Worm (Caenorhabditis elegans) whole organism, L2 larva: Measurements from ENCODE around the gene islo-1.

Source experiments
- C34F6.9 ChIP-seq: fragments of 150-350 bp; optimal IDR thresholded peaks from 2 replicates; lab custom pipeline; 2014; ENCODE audit warnings: missing biosample characterization, missing genetic modification characterization
- F13H6.1 ChIP-seq: sonication (generic microtip); optimal IDR thresholded peaks from 2 replicates; lab custom pipeline; 2016; ENCODE audit warnings: missing genetic modification characterization, missing compliant biosample characterization
- Y55F3AM.14 ChIP-seq: fragments of 200-800 bp; sonication (Bioruptor generic); optimal IDR thresholded peaks from 2 replicates; lab custom pipeline; 2018; ENCODE audit warnings: mild to moderate bottlenecking, missing genetic modification characterization, missing compliant biosample characterization
- ZK546.5 ChIP-seq: sonication (generic microtip); optimal IDR thresholded peaks from 2 replicates; lab custom pipeline; 2017; ENCODE audit warnings: missing biosample characterization, missing genetic modification characterization
- aly-2 ChIP-seq: fragments of 150-350 bp; optimal IDR thresholded peaks from 2 replicates; lab custom pipeline; 2014; ENCODE audit warnings: missing biosample characterization, missing genetic modification characterization
- ama-1 ChIP-seq: fragments of 150-350 bp; optimal IDR thresholded peaks from 2 replicates; lab custom pipeline; 2018; ENCODE audit warnings: inconsistent platforms
- blmp-1 ChIP-seq: sonication (generic microtip); optimal IDR thresholded peaks from 2 replicates; lab custom pipeline; 2017; ENCODE audit warnings: missing genetic modification characterization, mild to moderate bottlenecking, missing compliant biosample characterization, antibody characterized with exemption, moderate library complexity; ENCODE audit not compliant: insufficient read depth
- crh-2 ChIP-seq: sonication (generic microtip); optimal IDR thresholded peaks from 2 replicates; lab custom pipeline; 2017; ENCODE audit warnings: missing biosample characterization, missing genetic modification characterization
- dmd-4 ChIP-seq: sonication (generic microtip); optimal IDR thresholded peaks from 2 replicates; lab custom pipeline; 2017; ENCODE audit warnings: missing biosample characterization, missing genetic modification characterization
- egl-27 ChIP-seq: sonication (generic microtip); optimal IDR thresholded peaks from 3 replicates; lab custom pipeline; 2017; ENCODE audit warnings: missing biosample characterization, missing genetic modification reagents, missing genetic modification characterization
- elt-3 ChIP-seq: sonication (generic microtip); optimal IDR thresholded peaks from 2 replicates; lab custom pipeline; 2017; ENCODE audit warnings: missing biosample characterization, missing genetic modification characterization
- fos-1 ChIP-seq: fragments of 150-350 bp; optimal IDR thresholded peaks from 2 replicates; lab custom pipeline; 2014; ENCODE audit warnings: missing biosample characterization, missing genetic modification characterization
- lin-11 ChIP-seq: fragments of 150-350 bp; sonication (generic microtip); optimal IDR thresholded peaks from 2 replicates; lab custom pipeline; 2014; ENCODE audit warnings: missing biosample characterization, missing genetic modification characterization, inconsistent platforms, mixed read lengths
- lin-39 ChIP-seq: fragments of 150-350 bp; optimal IDR thresholded peaks from 2 replicates; lab custom pipeline; 2014; ENCODE audit warnings: missing biosample characterization, missing genetic modification reagents, missing genetic modification characterization
- lsy-2 ChIP-seq, 2 experiments: fragments of 150-350 bp in 1 of 2; sonication (generic microtip) in 1 of 2; optimal IDR thresholded peaks; 2 replicates each; lab custom pipeline; 2014 to 2017; ENCODE audit warnings: missing biosample characterization in 2 of 2, missing genetic modification characterization in 2 of 2
- mbf-1 ChIP-seq: sonication (generic microtip); optimal IDR thresholded peaks from 2 replicates; lab custom pipeline; 2017; ENCODE audit warnings: missing biosample characterization, missing genetic modification characterization
- mdl-1 ChIP-seq, 2 experiments: fragments of 150-350 bp in 1 of 2; sonication (generic microtip) in 1 of 2; optimal IDR thresholded peaks; 2 replicates each; lab custom pipeline; 2017; ENCODE audit warnings: missing biosample characterization in 2 of 2, missing genetic modification characterization in 2 of 2
- nhr-10 ChIP-seq: sonication (generic microtip); optimal IDR thresholded peaks from 2 replicates; lab custom pipeline; 2017; ENCODE audit warnings: missing biosample characterization, missing genetic modification characterization
- nhr-11 ChIP-seq: fragments of 150-350 bp; optimal IDR thresholded peaks from 2 replicates; lab custom pipeline; 2014; ENCODE audit warnings: missing biosample characterization, missing genetic modification characterization
- nhr-12 ChIP-seq: fragments of 150-350 bp; optimal IDR thresholded peaks from 2 replicates; lab custom pipeline; 2014; ENCODE audit warnings: missing biosample characterization, missing genetic modification characterization
- nhr-129 ChIP-seq: fragments of 150-350 bp; optimal IDR thresholded peaks from 2 replicates; lab custom pipeline; 2014; ENCODE audit warnings: missing biosample characterization, missing genetic modification characterization
- nhr-21 ChIP-seq: fragments of 150-350 bp; optimal IDR thresholded peaks from 2 replicates; lab custom pipeline; 2014; ENCODE audit warnings: missing biosample characterization, missing genetic modification characterization
- nhr-237 ChIP-seq: fragments of 150-350 bp; optimal IDR thresholded peaks from 2 replicates; lab custom pipeline; 2014; ENCODE audit warnings: missing biosample characterization, missing genetic modification characterization
- nhr-6 ChIP-seq: fragments of 150-350 bp; optimal IDR thresholded peaks from 2 replicates; lab custom pipeline; 2014; ENCODE audit warnings: missing biosample characterization, missing genetic modification characterization
- peb-1 ChIP-seq: fragments of 150-350 bp; optimal IDR thresholded peaks from 2 replicates; lab custom pipeline; 2014; ENCODE audit warnings: missing biosample characterization, missing genetic modification characterization
- sem-4 ChIP-seq: fragments of 150-350 bp; optimal IDR thresholded peaks from 2 replicates; lab custom pipeline; 2014; ENCODE audit warnings: missing biosample characterization, missing genetic modification reagents, missing genetic modification characterization
- skn-1 ChIP-seq: sonication (generic microtip); optimal IDR thresholded peaks from 2 replicates; lab custom pipeline; 2017; ENCODE audit warnings: missing biosample characterization, missing genetic modification characterization
- sma-9 ChIP-seq, 2 experiments: fragments of 150-350 bp in 1 of 2; sonication (generic microtip) in 1 of 2; optimal IDR thresholded peaks; 2 replicates each; lab custom pipeline; 2014 to 2016; ENCODE audit warnings: missing genetic modification characterization in 2 of 2, mild to moderate bottlenecking in 1 of 2, missing biosample characterization in 1 of 2, missing compliant biosample characterization in 1 of 2, missing genetic modification reagents in 1 of 2, moderate library complexity in 1 of 2
- snpc-4 ChIP-seq: fragments of 150-350 bp; optimal IDR thresholded peaks from 2 replicates; lab custom pipeline; 2014; ENCODE audit warnings: missing biosample characterization, missing genetic modification characterization
- unc-39 ChIP-seq: fragments of 150-350 bp; optimal IDR thresholded peaks from 2 replicates; lab custom pipeline; 2014; ENCODE audit warnings: missing biosample characterization, missing genetic modification characterization
- unc-55 ChIP-seq: fragments of 150-350 bp; sonication (generic microtip); optimal IDR thresholded peaks from 3 replicates; lab custom pipeline; 2014; ENCODE audit warnings: missing biosample characterization, missing genetic modification reagents, missing genetic modification characterization
- unc-62 ChIP-seq: fragments of 150-350 bp; optimal IDR thresholded peaks from 2 replicates; lab custom pipeline; 2014; ENCODE audit warnings: missing biosample characterization, missing genetic modification reagents, missing genetic modification characterization
- zag-1 ChIP-seq: fragments of 150-350 bp; optimal IDR thresholded peaks from 2 replicates; lab custom pipeline; 2014; ENCODE audit warnings: missing biosample characterization, missing genetic modification characterization
- ztf-1 ChIP-seq: fragments of 200-800 bp; sonication (Bioruptor generic); conservative IDR thresholded peaks from 2 replicates; pipeline ENCODE4 v1.3.6; 2022; ENCODE audit warnings: missing genetic modification characterization, missing compliant biosample characterization
- ztf-11 ChIP-seq: sonication (generic microtip); optimal IDR thresholded peaks from 2 replicates; lab custom pipeline; 2017; ENCODE audit warnings: missing biosample characterization, missing genetic modification characterization
- ztf-4 ChIP-seq: fragments of 150-350 bp; optimal IDR thresholded peaks from 2 replicates; lab custom pipeline; 2014; ENCODE audit warnings: missing biosample characterization, missing genetic modification characterization

Gene islo-1

DNA sequence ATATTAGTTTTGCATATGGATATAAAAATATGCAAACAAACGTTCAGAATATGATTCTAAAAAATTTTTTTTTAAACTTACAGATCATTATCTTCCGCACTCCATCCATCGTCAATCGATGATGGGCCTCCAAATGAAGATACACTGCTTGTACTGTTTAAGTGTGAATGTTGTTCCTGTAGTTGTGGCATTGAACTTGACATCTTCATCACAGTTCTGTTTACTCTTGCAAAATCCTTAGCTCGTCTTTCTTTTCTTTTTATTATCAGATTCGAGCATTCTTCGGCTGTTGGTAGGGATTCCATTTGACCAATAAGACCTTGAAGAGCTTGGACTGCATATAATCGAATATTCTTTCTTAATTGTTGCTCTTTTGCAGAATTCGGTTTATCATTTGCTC lies 31.1 kb upstream of the islo-1 start:
- no peak for TF ChIP-seq unc-39 (tag; lab: Kevin White, UChicago)
- TF ChIP-seq egl-27 (tag; lab: Kevin White, UChicago): no peak
- TF ChIP-seq lin-11 (tag; lab: Kevin White, UChicago): no peak
- no peak for TF ChIP-seq aly-2 (tag; lab: Kevin White, UChicago)
- TF ChIP-seq lsy-2 (tag; optimal IDR thresholded peaks at IDR 0.05; lab: Kevin White, UChicago): no peak
- TF ChIP-seq nhr-10 (tag; lab: Kevin White, UChicago): no peak
- no peak for TF ChIP-seq nhr-237 (tag; lab: Kevin White, UChicago)
- TF ChIP-seq, all 48 proteins: peak for 0

DNA sequence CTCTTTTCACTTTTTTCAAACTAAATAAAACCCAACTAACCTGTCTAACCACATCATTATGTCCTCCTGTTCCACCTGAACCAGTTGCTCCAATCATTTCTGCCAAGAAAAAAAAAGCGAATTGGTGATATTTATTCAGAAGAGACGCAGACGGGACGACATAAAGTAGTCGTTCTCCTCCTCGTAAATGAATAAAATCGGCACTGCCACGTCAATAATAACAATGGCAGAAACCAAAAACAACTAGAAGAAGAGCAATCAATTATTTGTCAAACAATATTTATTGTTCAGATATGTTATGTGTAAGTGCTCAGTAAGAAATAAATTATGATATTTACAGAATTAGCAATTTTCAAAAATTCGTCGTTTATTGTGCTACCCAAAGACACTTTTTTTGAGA lies 28.7 kb upstream of the islo-1 start, which contains the start of gene rabs-5:
TSS of gene rabs-5 (minus strand) at position 101 of the 400 bp plus-strand sequence.
- TF ChIP-seq ama-1 (lab: Kevin White, UChicago) (peak; percentile 4), sem-4 (tag; lab: Kevin White, UChicago) (peak; percentile 57), crh-2 (tag; lab: Kevin White, UChicago) (no peak), zag-1 (no peak), peb-1 (tag; lab: Kevin White, UChicago) (no peak), unc-62 (GFP tag; lab: Kevin White, UChicago) (no peak), dmd-4 (tag; lab: Kevin White, UChicago) (no peak)

DNA sequence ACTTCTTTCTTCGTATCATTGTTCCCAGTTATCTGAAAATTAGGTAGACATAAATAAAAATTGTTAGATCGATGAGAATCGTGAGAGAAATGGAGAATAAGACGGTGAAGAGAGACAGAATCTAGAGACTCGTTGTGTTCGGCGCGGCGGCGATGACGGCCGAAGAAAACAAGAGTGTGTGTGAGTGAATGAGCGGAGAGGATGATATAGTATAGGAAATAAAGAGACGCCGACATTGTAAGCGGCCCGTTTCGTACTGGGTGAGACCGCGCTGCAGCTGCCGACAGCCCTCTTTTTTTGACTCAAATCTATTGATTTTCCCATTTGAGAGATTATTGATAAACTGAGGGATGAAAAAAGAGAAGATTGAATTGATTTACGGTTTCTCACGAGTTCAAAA lies 24.0 kb upstream of the islo-1 start, which contains the start of gene Y42H9AR.4:
TSS of gene Y42H9AR.4 (minus strand) at position 32 of the 400 bp plus-strand sequence.
- TF ChIP-seq nhr-237 (tag; lab: Kevin White, UChicago): no peak
- no peak for TF ChIP-seq lin-39 (tag; lab: Kevin White, UChicago)
- TF ChIP-seq ztf-1 (GFP tag; lab: Robert Waterston, UW): no peak
- TF ChIP-seq elt-3 (tag; lab: Kevin White, UChicago): no peak
- no peak for TF ChIP-seq zag-1
- peak; percentile 37 for TF ChIP-seq nhr-129 (tag; lab: Kevin White, UChicago)
- TF ChIP-seq dmd-4 (tag; lab: Kevin White, UChicago): no peak
- TF ChIP-seq mbf-1 (tag; lab: Kevin White, UChicago): no peak
- peak; percentile 49 for TF ChIP-seq fos-1 (tag; lab: Kevin White, UChicago)
- TF ChIP-seq unc-62 (GFP tag; lab: Kevin White, UChicago): no peak
- peak in 1 of 2 experiments; percentile 10 for TF ChIP-seq lsy-2 (tag; optimal IDR thresholded peaks at IDR 0.05; lab: Kevin White, UChicago)
- no peak for TF ChIP-seq unc-39 (tag; lab: Kevin White, UChicago)
- no peak for TF ChIP-seq Y55F3AM.14 (GFP tag; lab: Kevin White, UChicago)
- peak; percentile 39 for TF ChIP-seq C34F6.9 (tag; lab: Kevin White, UChicago)
- TF ChIP-seq unc-55 (GFP tag; lab: Kevin White, UChicago): peak; percentile 44
- no peak for TF ChIP-seq nhr-11 (tag; lab: Kevin White, UChicago)
- no peak for TF ChIP-seq ztf-11 (tag; lab: Kevin White, UChicago)
- no peak for TF ChIP-seq nhr-12
- TF ChIP-seq ztf-4 (tag; lab: Kevin White, UChicago): peak; percentile 27
- TF ChIP-seq nhr-6 (tag; lab: Kevin White, UChicago): no peak
- peak; percentile 16 for TF ChIP-seq sem-4 (tag; lab: Kevin White, UChicago)
- TF ChIP-seq skn-1 (tag; lab: Kevin White, UChicago): no peak
- TF ChIP-seq F13H6.1: peak; percentile 45
- no peak for TF ChIP-seq crh-2 (tag; lab: Kevin White, UChicago)
- TF ChIP-seq blmp-1: no peak
- TF ChIP-seq nhr-21: no peak
- TF ChIP-seq sma-9 (GFP tag; optimal IDR thresholded peaks at IDR 0.05; lab: Kevin White, UChicago): peak; percentile 47
- no peak for TF ChIP-seq sma-9 (tag; optimal IDR thresholded peaks at IDR 0.05; lab: Kevin White, UChicago)
- no peak for TF ChIP-seq mdl-1 (tag; optimal IDR thresholded peaks at IDR 0.05; lab: Kevin White, UChicago)
- no peak for TF ChIP-seq snpc-4
- no peak for TF ChIP-seq ZK546.5 (tag; lab: Kevin White, UChicago)
- TF ChIP-seq, all 48 proteins: peak for 9

DNA sequence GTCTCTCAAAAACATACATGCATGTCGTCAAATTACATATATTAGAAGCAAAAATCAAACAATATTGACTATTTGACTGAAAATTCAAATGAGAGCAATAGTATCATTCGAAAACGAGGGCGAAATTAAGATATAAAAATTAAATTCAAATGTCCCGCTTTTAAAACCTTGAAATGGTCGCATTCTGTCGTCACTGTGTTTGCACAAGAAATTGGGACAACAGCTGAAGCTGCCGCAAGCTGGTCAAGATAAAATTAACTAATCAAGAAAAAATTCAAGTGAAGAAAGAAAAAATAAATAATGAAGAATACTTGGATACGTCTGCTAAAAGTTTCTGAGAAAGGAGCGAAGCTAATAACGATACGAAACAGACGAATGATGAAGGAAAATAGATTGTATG lies 23.5 kb upstream of the islo-1 start:
- no peak for TF ChIP-seq sma-9 (GFP tag; optimal IDR thresholded peaks at IDR 0.05; lab: Kevin White, UChicago)
- TF ChIP-seq sma-9 (tag; optimal IDR thresholded peaks at IDR 0.05; lab: Kevin White, UChicago): no peak
- TF ChIP-seq sem-4 (tag; lab: Kevin White, UChicago): peak; percentile 33
